Fruit fly (Drosophila melanogaster) whole organism, embryonic: ENCODE results near the gene Rrp46.

Experiments
- Atf3 ChIP-seq: fragments of 200-800 bp; sonication (Bioruptor generic); optimal IDR thresholded peaks from 3 replicates; lab custom pipeline; 2016; ENCODE audit warnings: missing biosample characterization, missing genetic modification characterization
- Bdp1 ChIP-seq: fragments of 200-800 bp; sonication (Bioruptor generic); optimal IDR thresholded peaks from 3 replicates; lab custom pipeline; 2016; ENCODE audit warnings: missing biosample characterization, missing genetic modification characterization
- BtbVII ChIP-seq: fragments of 200-800 bp; sonication (Bioruptor generic); optimal IDR thresholded peaks from 3 replicates; lab custom pipeline; 2017; ENCODE audit warnings: missing biosample characterization, mild to moderate bottlenecking, missing genetic modification characterization
- CG14710 ChIP-seq: fragments of 200-800 bp; sonication (Bioruptor generic); optimal IDR thresholded peaks from 3 replicates; lab custom pipeline; 2019; ENCODE audit warnings: missing biosample characterization, mild to moderate bottlenecking, missing genetic modification characterization, moderate library complexity
- CG1603 ChIP-seq: fragments of 200-800 bp; sonication (Bioruptor generic); optimal IDR thresholded peaks from 2 replicates; lab custom pipeline; 2019; ENCODE audit warnings: missing biosample characterization, mild to moderate bottlenecking, missing genetic modification characterization, moderate library complexity
- CG17328 ChIP-seq: fragments of 200-800 bp; sonication (Bioruptor generic); IDR thresholded peaks from 2 replicates; pipeline ENCODE4 v1.3.6; 2022; ENCODE audit warnings: missing biosample characterization, missing genetic modification characterization
- CG30403 ChIP-seq: fragments of 200-800 bp; sonication (Bioruptor generic); optimal IDR thresholded peaks from 3 replicates; lab custom pipeline; 2016; ENCODE audit warnings: missing biosample characterization, missing genetic modification characterization
- CG3163 ChIP-seq: fragments of 200-800 bp; sonication (Bioruptor generic); optimal IDR thresholded peaks from 3 replicates; lab custom pipeline; 2016; ENCODE audit warnings: missing biosample characterization, missing genetic modification characterization
- CTCF ChIP-seq: fragments of 200-800 bp; sonication (Bioruptor generic); optimal IDR thresholded peaks from 2 replicates; lab custom pipeline; 2017; ENCODE audit warnings: missing biosample characterization, mild to moderate bottlenecking, missing genetic modification characterization, moderate library complexity
- Dad ChIP-seq: fragments of 200-800 bp; sonication (Bioruptor generic); optimal IDR thresholded peaks from 3 replicates; lab custom pipeline; 2016; ENCODE audit warnings: missing biosample characterization, missing genetic modification characterization
- Dip2 ChIP-seq: fragments of 200-800 bp; sonication (Bioruptor generic); IDR thresholded peaks from 2 replicates; pipeline ENCODE4 v1.3.6; 2022; ENCODE audit warnings: missing biosample characterization, missing genetic modification characterization
- Doc2 ChIP-seq: fragments of 200-800 bp; sonication (Bioruptor generic); IDR thresholded peaks from 2 replicates; pipeline ENCODE4 v1.3.6; 2022; ENCODE audit warnings: missing biosample characterization, missing genetic modification characterization
- Drgx ChIP-seq: fragments of 200-800 bp; sonication (Bioruptor generic); IDR thresholded peaks from 2 replicates; pipeline ENCODE4 v1.3.6; 2022; ENCODE audit warnings: missing biosample characterization, missing genetic modification characterization
- Eip74EF ChIP-seq, 2 experiments: fragments of 200-800 bp in 1 of 2; fragments of >200 bp in 1 of 2; sonication (Bioruptor generic) in 1 of 2; optimal IDR thresholded peaks; 2 replicates each; lab custom pipeline; 2017 to 2019; ENCODE audit warnings: missing biosample characterization in 2 of 2, missing genetic modification characterization in 2 of 2, mild to moderate bottlenecking in 1 of 2, moderate library complexity in 1 of 2
- HLH3B ChIP-seq: fragments of 200-800 bp; sonication (Bioruptor generic); IDR thresholded peaks from 2 replicates; pipeline ENCODE4 v1.3.6; 2022; ENCODE audit warnings: missing biosample characterization, missing genetic modification characterization
- HmgD ChIP-seq: fragments of 200-800 bp; sonication (Bioruptor generic); optimal IDR thresholded peaks from 3 replicates; lab custom pipeline; 2016; ENCODE audit warnings: missing biosample characterization, missing genetic modification characterization
- Hr3 ChIP-seq: fragments of 200-800 bp; sonication (Bioruptor generic); optimal IDR thresholded peaks from 3 replicates; lab custom pipeline; 2016; ENCODE audit warnings: missing biosample characterization, missing genetic modification characterization
- Mes4 ChIP-seq: fragments of 200-800 bp; sonication (Bioruptor generic); optimal IDR thresholded peaks from 2 replicates; lab custom pipeline; 2016; ENCODE audit warnings: missing biosample characterization, missing genetic modification characterization
- NC2α ChIP-seq: fragments of 200-800 bp; sonication (Bioruptor generic); optimal IDR thresholded peaks from 2 replicates; lab custom pipeline; 2016; ENCODE audit warnings: missing biosample characterization, missing genetic modification characterization
- Scr ChIP-seq: fragments of 200-800 bp; sonication (Bioruptor generic); IDR thresholded peaks from 2 replicates; pipeline ENCODE4 v1.3.6; 2022; ENCODE audit warnings: missing biosample characterization, missing genetic modification characterization; ENCODE audit not compliant: partially characterized antibody
- Sox100B ChIP-seq: fragments of 200-800 bp; sonication (Bioruptor generic); optimal IDR thresholded peaks from 3 replicates; lab custom pipeline; 2018; ENCODE audit warnings: missing biosample characterization, mild to moderate bottlenecking, missing genetic modification characterization
- Sox102F ChIP-seq: fragments of 200-800 bp; sonication (Bioruptor generic); optimal IDR thresholded peaks from 2 replicates; lab custom pipeline; 2018; ENCODE audit warnings: missing biosample characterization, mild to moderate bottlenecking, missing genetic modification characterization, moderate library complexity
- Spps ChIP-seq: fragments of 200-800 bp; sonication (Bioruptor generic); optimal IDR thresholded peaks from 2 replicates; lab custom pipeline; 2018; ENCODE audit warnings: missing biosample characterization, mild to moderate bottlenecking, missing genetic modification characterization
- Xrp1 ChIP-seq: fragments of 200-800 bp; sonication (Bioruptor generic); IDR thresholded peaks from 2 replicates; pipeline ENCODE4 v1.3.6; 2022; ENCODE audit warnings: missing biosample characterization, missing genetic modification characterization
- ac ChIP-seq: fragments of 200-800 bp; sonication (Bioruptor generic); optimal IDR thresholded peaks from 3 replicates; lab custom pipeline; 2017; ENCODE audit warnings: missing biosample characterization, mild to moderate bottlenecking, missing genetic modification characterization
- aop ChIP-seq: fragments of 200-800 bp; sonication (Bioruptor generic); IDR thresholded peaks from 2 replicates; pipeline ENCODE4 v1.3.6; 2022; ENCODE audit warnings: missing biosample characterization, missing genetic modification characterization
- ara ChIP-seq: fragments of 200-800 bp; sonication (Bioruptor generic); IDR thresholded peaks from 2 replicates; pipeline ENCODE4 v1.3.6; 2022; ENCODE audit warnings: missing biosample characterization, missing genetic modification characterization
- ash1 ChIP-seq: fragments of 200-800 bp; sonication (Bioruptor generic); optimal IDR thresholded peaks from 2 replicates; lab custom pipeline; 2018; ENCODE audit warnings: missing biosample characterization, mild to moderate bottlenecking, missing genetic modification characterization
- bigmax ChIP-seq: fragments of 200-800 bp; sonication (Bioruptor generic); optimal IDR thresholded peaks from 2 replicates; lab custom pipeline; 2018; ENCODE audit warnings: missing biosample characterization, mild to moderate bottlenecking, missing genetic modification characterization
- bsh ChIP-seq, 2 experiments: fragments of 200-800 bp; sonication (Bioruptor generic); optimal IDR thresholded peaks; 2 replicates each; lab custom pipeline; 2017 to 2018; ENCODE audit warnings: mild to moderate bottlenecking in 2 of 2, missing biosample characterization in 2 of 2, missing genetic modification characterization in 2 of 2, moderate library complexity in 1 of 2
- btn ChIP-seq: fragments of 200-800 bp; sonication (Bioruptor generic); optimal IDR thresholded peaks from 2 replicates; lab custom pipeline; 2016; ENCODE audit warnings: missing biosample characterization, missing genetic modification characterization
- cad ChIP-seq: fragments of >200 bp; optimal IDR thresholded peaks from 2 replicates; lab custom pipeline; 2017; ENCODE audit warnings: missing biosample characterization, missing genetic modification characterization
- cg ChIP-seq: fragments of 200-800 bp; sonication (Bioruptor generic); optimal IDR thresholded peaks from 3 replicates; lab custom pipeline; 2019; ENCODE audit warnings: missing biosample characterization, mild to moderate bottlenecking, missing genetic modification characterization, moderate library complexity
- chif ChIP-seq, 2 experiments: fragments of 200-800 bp; sonication (Bioruptor generic); optimal IDR thresholded peaks; 3 replicates each; lab custom pipeline; 2016; ENCODE audit warnings: missing biosample characterization in 2 of 2, missing genetic modification characterization in 2 of 2
- crol ChIP-seq: fragments of 200-800 bp; sonication (Bioruptor generic); IDR thresholded peaks from 2 replicates; pipeline ENCODE4 v1.3.6; 2022; ENCODE audit warnings: missing biosample characterization, missing genetic modification characterization
- ems ChIP-seq: fragments of 200-800 bp; sonication (Bioruptor generic); optimal IDR thresholded peaks from 3 replicates; lab custom pipeline; 2016; ENCODE audit warnings: missing biosample characterization, missing genetic modification characterization
- fd3F ChIP-seq: fragments of 200-800 bp; sonication (Bioruptor generic); optimal IDR thresholded peaks from 2 replicates; lab custom pipeline; 2018; ENCODE audit warnings: missing biosample characterization, mild to moderate bottlenecking, missing genetic modification characterization, moderate library complexity
- gcm ChIP-seq: fragments of 200-800 bp; sonication (Bioruptor generic); optimal IDR thresholded peaks from 2 replicates; lab custom pipeline; 2019; ENCODE audit warnings: missing biosample characterization, mild to moderate bottlenecking, missing genetic modification characterization, moderate library complexity
- gro ChIP-seq: fragments of 200-800 bp; sonication (Bioruptor generic); optimal IDR thresholded peaks from 2 replicates; lab custom pipeline; 2016; ENCODE audit warnings: missing biosample characterization, missing genetic modification characterization
- psq ChIP-seq: fragments of 200-800 bp; sonication (Bioruptor generic); optimal IDR thresholded peaks from 2 replicates; lab custom pipeline; 2017; ENCODE audit warnings: missing biosample characterization, missing genetic modification characterization
- row ChIP-seq: fragments of 200-800 bp; sonication (Bioruptor generic); IDR thresholded peaks from 3 replicates; pipeline ENCODE4 v1.3.6; 2022; ENCODE audit warnings: missing biosample characterization, missing genetic modification characterization
- sisA ChIP-seq: fragments of 200-800 bp; sonication (Bioruptor generic); IDR thresholded peaks from 2 replicates; pipeline ENCODE4 v1.3.6; 2022; ENCODE audit warnings: missing biosample characterization, missing genetic modification characterization
- tap ChIP-seq: fragments of 200-800 bp; optimal IDR thresholded peaks from 3 replicates; lab custom pipeline; 2019; ENCODE audit warnings: missing biosample characterization, mild to moderate bottlenecking, missing genetic modification characterization, moderate library complexity
- vvl ChIP-seq: fragments of 200-800 bp; sonication (Bioruptor generic); IDR thresholded peaks from 2 replicates; pipeline ENCODE4 v1.3.6; 2022; ENCODE audit warnings: missing biosample characterization, missing genetic modification characterization

The Rrp46 gene

DNA sequence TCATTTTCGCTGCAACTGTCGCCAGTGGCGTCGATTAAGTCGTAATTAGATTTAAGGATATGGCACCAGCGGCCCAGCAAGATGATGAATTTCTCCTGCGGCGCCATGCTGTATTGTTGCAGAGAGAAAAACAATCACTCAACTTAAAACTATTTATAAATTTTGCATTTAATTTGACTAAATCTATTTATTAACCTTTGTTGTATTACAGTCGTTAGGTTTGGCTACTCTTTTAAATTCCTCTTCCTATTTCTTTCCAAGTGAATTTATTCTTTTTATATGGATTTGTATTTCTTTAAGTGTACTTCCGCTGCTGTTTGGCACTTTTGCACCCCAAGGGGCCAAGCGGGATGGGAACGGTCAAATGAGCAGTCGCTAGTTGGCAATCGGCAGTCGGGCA is 35.9 kb downstream of the Rrp46 start (continued):
- TF ChIP-seq aop (GFP tag; lab: Robert Waterston, UW) (no peak), vvl (GFP tag; lab: Robert Waterston, UW) (peak; percentile 51; the same call in 1 of the 2 replicates), CG1603 (tag; lab: Kevin White, UChicago) (peak; percentile 40), Xrp1 (GFP tag; lab: Robert Waterston, UW) (peak; percentile 59), gcm (GFP tag; lab: Kevin White, UChicago) (peak; percentile 11), CG3163 (no peak), tap (tag; lab: Kevin White, UChicago) (peak; percentile 50), NC2α (GFP tag; lab: Kevin White, UChicago) (no peak), Dip2 (GFP tag; lab: Robert Waterston, UW) (no peak), Bdp1 (no peak), psq (GFP tag; lab: Kevin White, UChicago) (no peak), ems (peak; percentile 5), crol (GFP tag; lab: Robert Waterston, UW) (no peak), chif (GFP tag; optimal IDR thresholded peaks at IDR 0.05; lab: Kevin White, UChicago) (peak in 1 of 2 experiments; percentile 12), Scr (GFP tag; lab: Robert Waterston, UW) (no peak), CG30403 (GFP tag; lab: Kevin White, UChicago) (peak; percentile 25), HmgD (GFP tag; lab: Kevin White, UChicago) (no peak), sisA (GFP tag; lab: Robert Waterston, UW) (no peak), cad (no peak), CG14710 (tag; lab: Kevin White, UChicago) (peak; percentile 68), Atf3 (no peak), Hr3 (peak; percentile 14), fd3F (GFP tag; lab: Kevin White, UChicago) (no peak), Spps (tag; lab: Kevin White, UChicago) (peak; percentile 44), CG17328 (no peak), Sox102F (GFP tag; lab: Kevin White, UChicago) (peak; percentile 49), BtbVII (GFP tag; lab: Kevin White, UChicago) (no peak), bigmax (no peak), ara (GFP tag; lab: Robert Waterston, UW) (peak; percentile 51), cg (GFP tag; lab: Kevin White, UChicago) (no peak), bsh (GFP tag; optimal IDR thresholded peaks at IDR 0.05; lab: Kevin White, UChicago) (peak in 1 of 2 experiments; percentile 81), Dad (GFP tag; lab: Kevin White, UChicago) (no peak), ac (no peak), Mes4 (GFP tag; lab: Kevin White, UChicago) (no peak), gro (GFP tag; lab: Kevin White, UChicago) (no peak), btn (GFP tag; lab: Kevin White, UChicago) (no peak), ash1 (GFP tag; lab: Kevin White, UChicago) (no peak), HLH3B (peak; percentile 30; the same call in 1 of the 2 replicates), Eip74EF (GFP tag; optimal IDR thresholded peaks at IDR 0.05; lab: Kevin White, UChicago) (peak in 1 of 2 experiments; percentile 19), Sox100B (peak; percentile 27), row (GFP tag; lab: Robert Waterston, UW) (peak; percentile 65), Doc2 (no peak)

dm6 chr3R:10454909-10455308 is 41.8 kb downstream of the Rrp46 start:
- TF ChIP-seq CTCF (GFP tag; lab: Kevin White, UChicago) = no peak
- peak; percentile 46; the same call in 1 of the 2 replicates for TF ChIP-seq Drgx (GFP tag; lab: Robert Waterston, UW)
